Worm (Caenorhabditis elegans) whole organism, L2 larva: ENCODE measurements around the gene sru-17.

Source experiments
- F13H6.1 ChIP-seq: sonication (generic microtip); optimal IDR thresholded peaks from 2 replicates; lab custom pipeline; 2016; ENCODE audit warnings: missing genetic modification characterization, missing compliant biosample characterization
- nhr-11 ChIP-seq: fragments of 150-350 bp; optimal IDR thresholded peaks from 2 replicates; lab custom pipeline; 2014; ENCODE audit warnings: missing biosample characterization, missing genetic modification characterization

DNA sequence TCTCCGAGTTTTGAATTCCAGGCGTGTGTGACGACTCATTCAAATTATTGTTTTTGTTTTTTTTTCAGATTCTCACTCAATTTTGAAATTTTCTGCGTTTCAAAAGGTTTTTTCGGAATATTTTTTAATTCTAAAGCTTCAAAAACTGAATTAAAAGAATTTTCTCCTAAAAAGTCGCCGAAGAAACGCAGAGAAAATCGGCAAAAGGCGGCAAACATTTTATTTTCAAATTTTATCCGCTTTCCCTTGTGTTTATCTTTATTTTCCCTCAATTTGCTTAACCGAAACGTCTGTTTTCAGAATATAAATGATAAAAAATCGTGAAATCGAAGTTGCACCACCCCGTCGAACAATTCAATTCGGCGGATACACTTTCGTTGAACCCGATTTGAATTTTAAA is 15.0 kb upstream of the sru-17 start, which contains the start of gene him-6:
- no peak for TF ChIP-seq nhr-11
- TF ChIP-seq F13H6.1 (tag; lab: Kevin White, UChicago): no peak
